Worm (Caenorhabditis elegans) whole organism, early embryonic: ENCODE data around the gene poml-1.

ENCODE experiments used
- aly-1 ChIP-seq: sonication (generic microtip); optimal IDR thresholded peaks from 2 replicates; lab custom pipeline; 2016; ENCODE audit warnings: missing genetic modification characterization, missing compliant biosample characterization
- ama-1 ChIP-seq: fragments of 150-350 bp; optimal IDR thresholded peaks from 2 replicates; lab custom pipeline; 2014
- ets-7 ChIP-seq: sonication (generic microtip); optimal IDR thresholded peaks from 2 replicates; lab custom pipeline; 2016; ENCODE audit warnings: missing genotype, missing genetic modification characterization, missing compliant biosample characterization
- flt-1 ChIP-seq: fragments of 200-800 bp; sonication (Bioruptor generic); IDR thresholded peaks from 2 replicates; pipeline ENCODE4 v1.3.6; 2022; ENCODE audit warnings: missing genetic modification characterization, missing compliant biosample characterization
- hnd-1 ChIP-seq: sonication (generic microtip); optimal IDR thresholded peaks from 2 replicates; lab custom pipeline; 2016; ENCODE audit warnings: missing genetic modification characterization, missing compliant biosample characterization
- scrt-1 ChIP-seq: fragments of 200-800 bp; sonication (Bioruptor generic); IDR thresholded peaks from 2 replicates; pipeline ENCODE4 v1.3.6; 2022; ENCODE audit warnings: missing genetic modification characterization, missing compliant biosample characterization
- sea-1 ChIP-seq: fragments of 200-800 bp; sonication (Bioruptor generic); conservative IDR thresholded peaks from 2 replicates; pipeline ENCODE4 v1.3.6; 2022; ENCODE audit warnings: missing genetic modification characterization, missing compliant biosample characterization
- tbx-37 ChIP-seq: fragments of 200-800 bp; sonication (Bioruptor generic); conservative IDR thresholded peaks from 2 replicates; pipeline ENCODE4 v1.3.6; 2022; ENCODE audit warnings: missing genetic modification reagents, missing genetic modification characterization, missing compliant biosample characterization

DNA sequence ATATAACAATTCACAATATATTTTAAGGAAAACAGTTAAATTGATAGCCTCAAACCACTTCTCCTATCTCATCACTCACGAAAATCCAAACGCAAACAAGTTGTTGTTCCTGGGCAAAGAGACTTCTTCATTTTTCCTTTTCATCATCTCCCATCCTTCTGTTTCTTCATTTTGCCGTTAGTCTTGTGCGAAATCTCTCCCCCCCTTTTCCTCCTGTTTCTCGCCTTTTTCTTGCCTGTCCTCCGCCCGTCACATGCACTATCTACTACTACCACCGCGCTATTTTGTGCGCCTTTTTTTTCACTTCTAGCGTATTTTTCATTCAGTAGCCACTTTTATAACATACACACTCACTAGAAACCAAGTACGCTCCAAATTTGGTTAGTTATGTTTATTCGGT, 31.8 kb upstream of the poml-1 start:
- no peak for TF ChIP-seq ets-7 (tag; lab: Kevin White, UChicago)
- no peak for TF ChIP-seq ama-1 (lab: Kevin White, UChicago)
- TF ChIP-seq flt-1 (GFP tag; lab: Robert Waterston, UW), result no peak
- TF ChIP-seq aly-1, result no peak
- no peak for TF ChIP-seq hnd-1 (tag; lab: Kevin White, UChicago)
- TF ChIP-seq tbx-37, result no peak
- TF ChIP-seq scrt-1 (GFP tag; lab: Robert Waterston, UW), result no peak
- no peak for TF ChIP-seq sea-1
